Worm (Caenorhabditis elegans) whole organism, early embryonic: ENCODE results near the gene oma-2.
A peak's percentile ranks its signal among the peaks of the same experiment; 100 is the strongest.

Experiments used
- B0310.2 ChIP-seq: sonication (generic microtip); optimal IDR thresholded peaks from 2 replicates; lab custom pipeline; 2016; ENCODE audit warnings: mild to moderate bottlenecking, missing genetic modification characterization, missing compliant biosample characterization
- F13C5.2 ChIP-seq: sonication (generic microtip); optimal IDR thresholded peaks from 2 replicates; lab custom pipeline; 2017; ENCODE audit warnings: mild to moderate bottlenecking, missing genetic modification characterization, inconsistent platforms, missing compliant biosample characterization
- aly-1 ChIP-seq: sonication (generic microtip); optimal IDR thresholded peaks from 2 replicates; lab custom pipeline; 2016; ENCODE audit warnings: missing genetic modification characterization, missing compliant biosample characterization
- ama-1 ChIP-seq: fragments of 150-350 bp; optimal IDR thresholded peaks from 2 replicates; lab custom pipeline; 2014
- ceh-13 ChIP-seq: fragments of 200-800 bp; sonication (Bioruptor generic); optimal IDR thresholded peaks from 2 replicates; lab custom pipeline; 2018; ENCODE audit warnings: mild to moderate bottlenecking, missing genetic modification characterization, missing compliant biosample characterization
- ceh-36 ChIP-seq: sonication (generic microtip); optimal IDR thresholded peaks from 2 replicates; lab custom pipeline; 2016; ENCODE audit warnings: missing genetic modification characterization, inconsistent platforms, missing compliant biosample characterization
- ets-7 ChIP-seq: sonication (generic microtip); optimal IDR thresholded peaks from 2 replicates; lab custom pipeline; 2016; ENCODE audit warnings: missing genotype, missing genetic modification characterization, missing compliant biosample characterization
- flt-1 ChIP-seq: fragments of 200-800 bp; sonication (Bioruptor generic); IDR thresholded peaks from 2 replicates; pipeline ENCODE4 v1.3.6; 2022; ENCODE audit warnings: missing genetic modification characterization, missing compliant biosample characterization
- hmbx-1 ChIP-seq: sonication (generic microtip); optimal IDR thresholded peaks from 2 replicates; lab custom pipeline; 2016; ENCODE audit warnings: mild to moderate bottlenecking, missing genetic modification characterization, missing compliant biosample characterization
- hmg-4 ChIP-seq: fragments of 200-800 bp; sonication (Bioruptor generic); optimal IDR thresholded peaks from 2 replicates; lab custom pipeline; 2018; ENCODE audit warnings: mild to moderate bottlenecking, missing genetic modification characterization, missing compliant biosample characterization
- hnd-1 ChIP-seq: sonication (generic microtip); optimal IDR thresholded peaks from 2 replicates; lab custom pipeline; 2016; ENCODE audit warnings: missing genetic modification characterization, missing compliant biosample characterization
- pes-1 ChIP-seq: fragments of 200-800 bp; sonication (Bioruptor generic); IDR thresholded peaks from 2 replicates; pipeline ENCODE4 v1.3.6; 2022; ENCODE audit warnings: missing genetic modification reagents, missing genetic modification characterization, missing compliant biosample characterization
- scrt-1 ChIP-seq: fragments of 200-800 bp; sonication (Bioruptor generic); IDR thresholded peaks from 2 replicates; pipeline ENCODE4 v1.3.6; 2022; ENCODE audit warnings: missing genetic modification characterization, missing compliant biosample characterization
- sea-1 ChIP-seq: fragments of 200-800 bp; sonication (Bioruptor generic); conservative IDR thresholded peaks from 2 replicates; pipeline ENCODE4 v1.3.6; 2022; ENCODE audit warnings: missing genetic modification characterization, missing compliant biosample characterization
- tbx-11 ChIP-seq: fragments of 200-800 bp; sonication (Bioruptor generic); IDR thresholded peaks from 2 replicates; pipeline ENCODE4 v1.3.6; 2022; ENCODE audit warnings: missing genetic modification characterization, missing compliant biosample characterization
- tbx-37 ChIP-seq: fragments of 200-800 bp; sonication (Bioruptor generic); conservative IDR thresholded peaks from 2 replicates; pipeline ENCODE4 v1.3.6; 2022; ENCODE audit warnings: missing genetic modification reagents, missing genetic modification characterization, missing compliant biosample characterization
- tra-4 ChIP-seq: sonication (generic microtip); optimal IDR thresholded peaks from 2 replicates; lab custom pipeline; 2017; ENCODE audit warnings: missing genetic modification characterization, missing compliant biosample characterization

The oma-2 gene

ce11 chrV:8039085-8039525 is 9.9 kb downstream of the oma-2 start:
- TF ChIP-seq ets-7 (tag; lab: Kevin White, UChicago) (no peak), tbx-37 (GFP tag; lab: Robert Waterston, UW) (no peak), B0310.2 (tag; lab: Kevin White, UChicago) (peak; percentile 41), tra-4 (no peak), flt-1 (GFP tag; lab: Robert Waterston, UW) (peak; percentile 13; the same call in 1 of the 2 replicates), pes-1 (GFP tag; lab: Robert Waterston, UW) (no peak), hmbx-1 (tag; lab: Kevin White, UChicago) (no peak), ama-1 (peak; percentile 62), sea-1 (GFP tag; lab: Robert Waterston, UW) (no peak), F13C5.2 (no peak)

- no peak for TF ChIP-seq B0310.2 (tag; lab: Kevin White, UChicago)
- TF ChIP-seq pes-1 (GFP tag; lab: Robert Waterston, UW): no peak
- TF ChIP-seq sea-1 (GFP tag; lab: Robert Waterston, UW): 0 out of 2 replicates have a peak, but pooled peaks have one; percentile 28
- no peak for TF ChIP-seq F13C5.2
- no peak for TF ChIP-seq tbx-11
- TF ChIP-seq ama-1: peak; percentile 57
These were observed 10.4 kb downstream of the oma-2 start for ce11 chrV:8039606-8040005.

- TF ChIP-seq ets-7 (tag; lab: Kevin White, UChicago) (no peak), ceh-13 (GFP tag; lab: Kevin White, UChicago) (no peak), flt-1 (GFP tag; lab: Robert Waterston, UW) (no peak), scrt-1 (GFP tag; lab: Robert Waterston, UW) (no peak), tbx-37 (GFP tag; lab: Robert Waterston, UW) (no peak), tra-4 (no peak), hmg-4 (GFP tag; lab: Kevin White, UChicago) (peak; percentile 3), B0310.2 (tag; lab: Kevin White, UChicago) (no peak), aly-1 (tag; lab: Kevin White, UChicago) (no peak), ama-1 (peak; percentile 82), hmbx-1 (tag; lab: Kevin White, UChicago) (no peak), F13C5.2 (no peak), pes-1 (GFP tag; lab: Robert Waterston, UW) (no peak; the same call in 1 of the 2 replicates), ceh-36 (tag; lab: Kevin White, UChicago) (peak; percentile 2), hnd-1 (tag; lab: Kevin White, UChicago) (no peak), tbx-11 (no peak), sea-1 (GFP tag; lab: Robert Waterston, UW) (no peak)
These were observed 11.2 kb downstream of the oma-2 start for ce11 chrV:8040247-8041084.

ce11 chrV:8041336-8041868 is 12.2 kb downstream of the oma-2 start:
- TF ChIP-seq B0310.2 (tag; lab: Kevin White, UChicago) (no peak), pes-1 (GFP tag; lab: Robert Waterston, UW) (no peak), ceh-13 (GFP tag; lab: Kevin White, UChicago) (no peak), tbx-37 (GFP tag; lab: Robert Waterston, UW) (no peak), F13C5.2 (no peak), hmg-4 (GFP tag; lab: Kevin White, UChicago) (no peak), sea-1 (GFP tag; lab: Robert Waterston, UW) (no peak), aly-1 (tag; lab: Kevin White, UChicago) (no peak), hnd-1 (tag; lab: Kevin White, UChicago) (no peak), ceh-36 (tag; lab: Kevin White, UChicago) (no peak), flt-1 (GFP tag; lab: Robert Waterston, UW) (no peak), ama-1 (no peak), hmbx-1 (tag; lab: Kevin White, UChicago) (no peak), tbx-11 (no peak), ets-7 (tag; lab: Kevin White, UChicago) (no peak), scrt-1 (GFP tag; lab: Robert Waterston, UW) (no peak), tra-4 (no peak)

ce11 chrV:8043664-8044063 is 14.4 kb downstream of the oma-2 start:
- TF ChIP-seq ceh-13 (GFP tag; lab: Kevin White, UChicago) (no peak), flt-1 (GFP tag; lab: Robert Waterston, UW) (no peak), ceh-36 (tag; lab: Kevin White, UChicago) (no peak), ets-7 (tag; lab: Kevin White, UChicago) (no peak), pes-1 (GFP tag; lab: Robert Waterston, UW) (no peak), sea-1 (GFP tag; lab: Robert Waterston, UW) (no peak), hmg-4 (GFP tag; lab: Kevin White, UChicago) (no peak), tbx-11 (no peak), ama-1 (no peak)

- TF ChIP-seq hmg-4 (GFP tag; lab: Kevin White, UChicago) (peak; percentile 33), ceh-13 (GFP tag; lab: Kevin White, UChicago) (no peak)
These were observed 15.7 kb downstream of the oma-2 start for ce11 chrV:8044957-8045356.

- TF ChIP-seq tbx-37 (GFP tag; lab: Robert Waterston, UW) (no peak), hnd-1 (tag; lab: Kevin White, UChicago) (no peak), B0310.2 (tag; lab: Kevin White, UChicago) (no peak), F13C5.2 (no peak), tbx-11 (no peak), hmg-4 (GFP tag; lab: Kevin White, UChicago) (no peak), aly-1 (tag; lab: Kevin White, UChicago) (no peak)
These were observed 17.5 kb downstream of the oma-2 start, which contains the start of gene ZC513.3 for ce11 chrV:8046706-8047105. ZC513.3 (plus strand) TSS chrV:8047006.
